Fruit fly (Drosophila melanogaster): ENCODE results near the gene CG17475.

dm6 chr3R:17126838-17127237, 3.4 kb downstream of the CG17475 start, which contains the start of the genes CG17477 and CG31269:
- TF ChIP-seq h (GFP tag; optimal IDR thresholded peaks at IDR 0.05): no peak
- TF ChIP-seq Dfd (GFP tag; optimal IDR thresholded peaks at IDR 0.05): no peak
- TF ChIP-seq CrebA (GFP tag; optimal IDR thresholded peaks at IDR 0.05; ENCODE audit: borderline replicate concordance): no peak
- TF ChIP-seq GATAd (GFP tag; optimal IDR thresholded peaks at IDR 0.05): no peak
- no peak for TF ChIP-seq dmrt93B (GFP tag; optimal IDR thresholded peaks at IDR 0.05)
